Worm (Caenorhabditis elegans): ENCODE measurements around the gene cyn-11.

ce11 chrII:8695783-8696182, 20.3 kb downstream of the cyn-11 start, which contains the start of gene C34C6.10:
- no peak for TF ChIP-seq efl-1 (GFP tag; optimal IDR thresholded peaks at IDR 0.05)
- TF ChIP-seq mel-28 (tag; optimal IDR thresholded peaks at IDR 0.05; ENCODE audit: borderline replicate concordance): no peak
- no peak for TF ChIP-seq B0336.3 (GFP tag; IDR thresholded peaks at IDR 0.05)
- TF ChIP-seq bed-1 (GFP tag; IDR thresholded peaks at IDR 0.05): no peak
- TF ChIP-seq F22D6.2 (tag; optimal IDR thresholded peaks at IDR 0.05): no peak
- TF ChIP-seq pha-4 (tag; optimal IDR thresholded peaks at IDR 0.05): no peak
- TF ChIP-seq ztf-26 (tag; optimal IDR thresholded peaks at IDR 0.05): no peak
- TF ChIP-seq mes-4 (tag; optimal IDR thresholded peaks at IDR 0.05): no peak
- no peak for TF ChIP-seq dpl-1 (GFP tag; optimal IDR thresholded peaks at IDR 0.05)
- TF ChIP-seq madf-6 (GFP tag; IDR thresholded peaks at IDR 0.05): no peak
- no peak for TF ChIP-seq ztf-3 (GFP tag; optimal IDR thresholded peaks at IDR 0.05)
- TF ChIP-seq rpc-1 (optimal IDR thresholded peaks at IDR 0.05): no peak
- TF ChIP-seq rpc-1 (tag; optimal IDR thresholded peaks at IDR 0.05): no peak
- TF ChIP-seq hmg-1.2 (GFP tag; IDR thresholded peaks at IDR 0.05): no peak
